Fruit fly (Drosophila melanogaster) whole organism: ENCODE data around the gene Ir87a.

ENCODE experiments used
- CG8478 ChIP-seq: fragments of >200 bp; optimal IDR thresholded peaks from 2 replicates; lab custom pipeline; 2018; ENCODE audit warnings: inconsistent platforms
- Dll ChIP-seq: fragments of >200 bp; optimal IDR thresholded peaks from 2 replicates; lab custom pipeline; 2017
- EcR ChIP-seq, 2 experiments: fragments of >200 bp; optimal IDR thresholded peaks; 2 replicates each; lab custom pipeline; 2017; ENCODE audit warnings: missing biosample characterization in 2 of 2, missing genetic modification characterization in 2 of 2, missing genetic modification reagents in 2 of 2
- pan ChIP-seq: fragments of >200 bp; optimal IDR thresholded peaks from 2 replicates; lab custom pipeline; 2017
- psq ChIP-seq: fragments of >200 bp; optimal IDR thresholded peaks from 2 replicates; lab custom pipeline; 2017
- usp ChIP-seq: fragments of >200 bp; optimal IDR thresholded peaks from 2 replicates; lab custom pipeline; 2017; ENCODE audit warnings: missing biosample characterization, missing genetic modification characterization, mixed read lengths

DNA sequence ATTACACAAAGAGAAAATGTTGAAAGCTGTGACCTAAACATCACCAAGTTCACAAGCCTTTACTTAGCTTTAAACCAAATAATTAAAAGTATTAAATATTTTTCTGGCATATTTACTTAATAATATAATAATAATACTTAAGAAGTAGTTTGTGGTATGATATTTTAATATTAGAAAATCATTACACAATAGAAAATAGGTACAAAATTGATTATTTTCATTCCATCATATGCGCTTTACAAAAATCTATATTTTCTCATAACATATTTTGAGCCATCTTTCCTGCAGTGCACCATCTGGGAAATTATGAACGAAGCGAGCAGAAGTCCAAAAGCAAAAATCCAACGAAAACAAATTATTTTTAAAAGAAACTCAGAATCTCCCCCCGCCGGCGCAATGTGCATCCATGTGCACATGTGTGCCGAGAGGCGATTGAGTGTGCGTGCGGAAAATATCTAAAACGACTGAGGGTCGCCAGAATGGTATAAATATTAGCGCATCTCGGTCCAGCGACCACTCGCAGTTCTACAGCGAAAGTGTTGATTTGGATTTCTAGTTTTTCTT, 5.5 kb downstream of the Ir87a start, which contains the start of gene Act87E:
- TF ChIP-seq EcR (GFP tag; optimal IDR thresholded peaks at IDR 0.05; lab: Kevin White, UChicago) (no peak), pan (lab: Kevin White, UChicago) (no peak), psq (lab: Kevin White, UChicago) (no peak), usp (GFP tag; lab: Kevin White, UChicago) (no peak), CG8478 (lab: Kevin White, UChicago) (no peak), Dll (lab: Kevin White, UChicago) (no peak)
